Worm (Caenorhabditis elegans): Measurements from ENCODE around the gene ZK795.3.

ce11 chrIV:12531047-12531446 lies 28.1 kb upstream of the ZK795.3 start, which contains the start of gene F53B2.5:
- TF ChIP-seq sem-2 (GFP tag; optimal IDR thresholded peaks at IDR 0.05) (no peak), snpc-4 (tag; optimal IDR thresholded peaks at IDR 0.05) (no peak), ztf-11 (tag; optimal IDR thresholded peaks at IDR 0.05) (no peak), lin-32 (GFP tag; optimal IDR thresholded peaks at IDR 0.05) (no peak), unc-62 (GFP tag; optimal IDR thresholded peaks at IDR 0.05) (no peak), lsy-2 (tag; optimal IDR thresholded peaks at IDR 0.05) (no peak), nhr-12 (tag; optimal IDR thresholded peaks at IDR 0.05) (no peak), blmp-1 (tag; optimal IDR thresholded peaks at IDR 0.05) (no peak), ceh-43 (GFP tag; optimal IDR thresholded peaks at IDR 0.05) (no peak), pha-4 (tag; optimal IDR thresholded peaks at IDR 0.05) (no peak)

Measured in whole organism, mixed stage, embryonic.